Fruit fly (Drosophila melanogaster): ENCODE results near the gene CG4537.

DNA sequence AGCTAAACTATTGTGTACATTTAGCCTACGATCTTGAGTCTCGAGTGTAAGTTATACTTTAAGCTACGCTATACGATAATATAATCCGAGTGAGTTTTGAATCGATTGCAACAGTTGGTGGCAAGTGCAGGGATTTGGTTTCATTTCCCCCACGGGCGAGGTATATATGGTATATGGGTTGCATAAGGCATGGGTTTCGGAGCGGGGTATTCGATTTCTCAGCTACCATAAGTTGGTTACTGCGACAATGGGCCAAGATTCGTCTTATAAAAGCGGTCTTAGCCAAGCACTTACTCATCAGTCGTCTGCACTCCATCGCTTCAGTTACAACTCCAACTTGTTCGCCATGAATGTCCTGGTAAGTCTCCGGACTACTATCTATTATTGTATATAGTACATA, 39.6 kb downstream of the CG4537 start, which contains the start of gene CG42367:
- TF ChIP-seq brk (GFP tag; optimal IDR thresholded peaks at IDR 0.05) (no peak), Vsx2 (GFP tag; optimal IDR thresholded peaks at IDR 0.05; ENCODE audit: partially characterized antibody) (no peak), h (GFP tag; optimal IDR thresholded peaks at IDR 0.05) (no peak), br (GFP tag; optimal IDR thresholded peaks at IDR 0.05) (no peak), usp (GFP tag; optimal IDR thresholded peaks at IDR 0.05) (no peak)
